Worm (Caenorhabditis elegans) whole organism, L4/young adult: ENCODE results near the gene T06C12.14.

Experiments used
- W03F9.2 ChIP-seq: fragments of 150-350 bp; optimal IDR thresholded peaks from 2 replicates; lab custom pipeline; 2014; ENCODE audit warnings: missing biosample characterization, missing genetic modification characterization
- dao-5 ChIP-seq: sonication (generic microtip); optimal IDR thresholded peaks from 2 replicates; lab custom pipeline; 2016; ENCODE audit warnings: missing genotype, missing genetic modification characterization, moderate library complexity, missing compliant biosample characterization
- him-1 ChIP-seq: sonication (generic microtip); optimal IDR thresholded peaks from 2 replicates; lab custom pipeline; 2016; ENCODE audit warnings: missing genotype, missing genetic modification reagents, missing genetic modification characterization, missing compliant biosample characterization

- TF ChIP-seq him-1 (no peak), dao-5 (tag; lab: Kevin White, UChicago) (no peak), W03F9.2 (no peak)
Observed at ce11 chrV:15940254-15940653, 40.5 kb downstream of the T06C12.14 start, which contains the start of gene srw-55.
